Fruit fly (Drosophila melanogaster) whole organism, embryonic: ENCODE data around the gene pot.

Source experiments
- ATbp ChIP-seq: fragments of 200-800 bp; sonication (Bioruptor generic); optimal IDR thresholded peaks from 2 replicates; lab custom pipeline; 2017; ENCODE audit warnings: missing biosample characterization, mild to moderate bottlenecking, missing genetic modification characterization, missing genetic modification reagents
- B-H1 ChIP-seq: fragments of 200-800 bp; sonication (Bioruptor generic); IDR thresholded peaks from 3 replicates; pipeline ENCODE4 v1.3.6; 2022; ENCODE audit warnings: missing biosample characterization, missing genetic modification characterization
- Bdp1 ChIP-seq: fragments of 200-800 bp; sonication (Bioruptor generic); optimal IDR thresholded peaks from 3 replicates; lab custom pipeline; 2016; ENCODE audit warnings: missing biosample characterization, missing genetic modification characterization
- CG10147 ChIP-seq: fragments of 200-800 bp; sonication (Bioruptor generic); optimal IDR thresholded peaks from 2 replicates; lab custom pipeline; 2019; ENCODE audit warnings: missing biosample characterization, mild to moderate bottlenecking, missing genetic modification characterization, moderate library complexity
- CG11247 ChIP-seq: fragments of 200-800 bp; sonication (Bioruptor generic); IDR thresholded peaks from 2 replicates; pipeline ENCODE4 v1.3.6; 2022; ENCODE audit warnings: missing biosample characterization, missing genetic modification characterization
- CG12071 ChIP-seq: fragments of 200-800 bp; sonication (Bioruptor generic); optimal IDR thresholded peaks from 3 replicates; lab custom pipeline; 2018; ENCODE audit warnings: missing biosample characterization, mild to moderate bottlenecking, missing genetic modification characterization
- CG1233 ChIP-seq: fragments of 200-800 bp; sonication (Bioruptor generic); optimal IDR thresholded peaks from 4 replicates; lab custom pipeline; 2018; ENCODE audit warnings: missing biosample characterization, mild to moderate bottlenecking, missing genetic modification characterization
- CG12659 ChIP-seq: fragments of 200-800 bp; sonication (Bioruptor generic); optimal IDR thresholded peaks from 3 replicates; lab custom pipeline; 2017; ENCODE audit warnings: mild to moderate bottlenecking, missing biosample characterization, missing genetic modification reagents, missing genetic modification characterization
- CG14014 ChIP-seq: fragments of 200-800 bp; sonication (Bioruptor generic); IDR thresholded peaks from 2 replicates; pipeline ENCODE4 v1.3.6; 2022; ENCODE audit warnings: missing biosample characterization, missing genetic modification characterization
- CG15601 ChIP-seq: fragments of 200-800 bp; sonication (Bioruptor generic); optimal IDR thresholded peaks from 3 replicates; lab custom pipeline; 2019; ENCODE audit warnings: missing biosample characterization, mild to moderate bottlenecking, missing genetic modification characterization, moderate library complexity
- CG17328 ChIP-seq: fragments of 200-800 bp; sonication (Bioruptor generic); IDR thresholded peaks from 2 replicates; pipeline ENCODE4 v1.3.6; 2022; ENCODE audit warnings: missing biosample characterization, missing genetic modification characterization
- CG2120 ChIP-seq: fragments of 200-800 bp; sonication (Bioruptor generic); optimal IDR thresholded peaks from 3 replicates; lab custom pipeline; 2016; ENCODE audit warnings: missing biosample characterization, missing genetic modification characterization
- CG2875 ChIP-seq: fragments of 200-800 bp; sonication (Bioruptor generic); optimal IDR thresholded peaks from 2 replicates; lab custom pipeline; 2017; ENCODE audit warnings: missing biosample characterization, mild to moderate bottlenecking, missing genetic modification characterization, missing genetic modification reagents
- CG30020 ChIP-seq: fragments of 200-800 bp; optimal IDR thresholded peaks from 2 replicates; lab custom pipeline; 2019; ENCODE audit warnings: missing biosample characterization, mild to moderate bottlenecking, missing genetic modification characterization, moderate library complexity
- CG3281 ChIP-seq: fragments of 200-800 bp; sonication (Bioruptor generic); optimal IDR thresholded peaks from 3 replicates; lab custom pipeline; 2017; ENCODE audit warnings: missing biosample characterization, mild to moderate bottlenecking, missing genetic modification characterization
- CG34422 ChIP-seq: fragments of 200-800 bp; sonication (Bioruptor generic); IDR thresholded peaks from 3 replicates; pipeline ENCODE4 v1.3.6; 2022; ENCODE audit warnings: missing biosample characterization, missing genetic modification characterization
- CG3847 ChIP-seq: fragments of 200-800 bp; sonication (Bioruptor generic); IDR thresholded peaks from 2 replicates; pipeline ENCODE4 v1.3.6; 2022; ENCODE audit warnings: missing biosample characterization, missing genetic modification characterization
- CG42726 ChIP-seq: fragments of 200-800 bp; sonication (Bioruptor generic); IDR thresholded peaks from 2 replicates; pipeline ENCODE4 v1.3.6; 2022; ENCODE audit warnings: missing biosample characterization, missing genetic modification characterization; ENCODE audit not compliant: partially characterized antibody
- CG7745 ChIP-seq: fragments of 200-800 bp; sonication (Bioruptor generic); optimal IDR thresholded peaks from 2 replicates; lab custom pipeline; 2018; ENCODE audit warnings: missing biosample characterization, mild to moderate bottlenecking, missing genetic modification characterization, moderate library complexity
- CG8924 ChIP-seq: fragments of 200-800 bp; optimal IDR thresholded peaks from 3 replicates; lab custom pipeline; 2019; ENCODE audit warnings: missing biosample characterization, mild to moderate bottlenecking, missing genetic modification characterization, moderate library complexity
- CG9215 ChIP-seq: fragments of 200-800 bp; sonication (Bioruptor generic); IDR thresholded peaks from 2 replicates; pipeline ENCODE4 v1.3.6; 2022; ENCODE audit warnings: missing biosample characterization, missing genetic modification characterization
- Dek ChIP-seq: fragments of 200-800 bp; sonication (Bioruptor generic); optimal IDR thresholded peaks from 3 replicates; lab custom pipeline; 2019; ENCODE audit warnings: missing biosample characterization, mild to moderate bottlenecking, missing genetic modification characterization, moderate library complexity
- E2f1 ChIP-seq: fragments of 200-800 bp; sonication (Bioruptor generic); IDR thresholded peaks from 2 replicates; pipeline ENCODE4 v1.3.6; 2022; ENCODE audit warnings: missing biosample characterization, missing genetic modification characterization
- HLH3B ChIP-seq: fragments of 200-800 bp; sonication (Bioruptor generic); IDR thresholded peaks from 2 replicates; pipeline ENCODE4 v1.3.6; 2022; ENCODE audit warnings: missing biosample characterization, missing genetic modification characterization
- Hmr ChIP-seq: fragments of 200-800 bp; sonication (Bioruptor generic); optimal IDR thresholded peaks from 3 replicates; lab custom pipeline; 2017; ENCODE audit warnings: mild to moderate bottlenecking, missing biosample characterization, missing genetic modification reagents, missing genetic modification characterization
- Hr78 ChIP-seq, 2 experiments: fragments of 200-800 bp in 1 of 2; fragments of >200 bp in 1 of 2; sonication (Bioruptor generic) in 1 of 2; optimal IDR thresholded peaks; 2 replicates each; lab custom pipeline; 2017 to 2019; ENCODE audit warnings: missing biosample characterization in 2 of 2, missing genetic modification characterization in 2 of 2, mild to moderate bottlenecking in 1 of 2, moderate library complexity in 1 of 2
- Max ChIP-seq: fragments of 200-800 bp; sonication (Bioruptor generic); optimal IDR thresholded peaks from 2 replicates; lab custom pipeline; 2016; ENCODE audit warnings: missing biosample characterization, mild to moderate bottlenecking, missing genetic modification characterization
- Sox102F ChIP-seq: fragments of 200-800 bp; sonication (Bioruptor generic); optimal IDR thresholded peaks from 2 replicates; lab custom pipeline; 2018; ENCODE audit warnings: missing biosample characterization, mild to moderate bottlenecking, missing genetic modification characterization, moderate library complexity
- Trl ChIP-seq, 3 experiments: fragments of >200 bp in 2 of 3; fragments of 200-800 bp in 1 of 3; sonication (Bioruptor generic) in 1 of 3; optimal IDR thresholded peaks; 2 replicates in 1 of 3; 3 replicates in 2 of 3; lab custom pipeline; 2016 to 2017; ENCODE audit warnings: missing biosample characterization in 1 of 3, missing genetic modification characterization in 1 of 3
- ara ChIP-seq: fragments of 200-800 bp; sonication (Bioruptor generic); IDR thresholded peaks from 2 replicates; pipeline ENCODE4 v1.3.6; 2022; ENCODE audit warnings: missing biosample characterization, missing genetic modification characterization
- ase ChIP-seq: fragments of 200-800 bp; sonication (Bioruptor generic); IDR thresholded peaks from 3 replicates; pipeline ENCODE4 v1.3.6; 2022; ENCODE audit warnings: missing biosample characterization, missing genetic modification characterization
- bigmax ChIP-seq: fragments of 200-800 bp; sonication (Bioruptor generic); optimal IDR thresholded peaks from 2 replicates; lab custom pipeline; 2018; ENCODE audit warnings: missing biosample characterization, mild to moderate bottlenecking, missing genetic modification characterization
- esg ChIP-seq: fragments of 200-800 bp; sonication (Bioruptor generic); conservative IDR thresholded peaks from 2 replicates; pipeline ENCODE4 v1.3.6; 2022; ENCODE audit warnings: missing biosample characterization, missing genetic modification characterization
- fd3F ChIP-seq: fragments of 200-800 bp; sonication (Bioruptor generic); optimal IDR thresholded peaks from 2 replicates; lab custom pipeline; 2018; ENCODE audit warnings: missing biosample characterization, mild to moderate bottlenecking, missing genetic modification characterization, moderate library complexity
- gce ChIP-seq: fragments of 200-800 bp; sonication (Bioruptor generic); IDR thresholded peaks from 3 replicates; pipeline ENCODE4 v1.3.6; 2022; ENCODE audit warnings: missing biosample characterization, missing genetic modification characterization
- lbe ChIP-seq: fragments of 200-800 bp; sonication (Bioruptor generic); optimal IDR thresholded peaks from 2 replicates; lab custom pipeline; 2016; ENCODE audit warnings: missing biosample characterization, mild to moderate bottlenecking, missing genetic modification characterization
- lmd ChIP-seq: fragments of 200-800 bp; sonication (Bioruptor generic); IDR thresholded peaks from 2 replicates; pipeline ENCODE4 v1.3.6; 2022; ENCODE audit warnings: missing biosample characterization, missing genetic modification characterization
- mam ChIP-seq: fragments of 200-800 bp; sonication (Bioruptor generic); optimal IDR thresholded peaks from 3 replicates; lab custom pipeline; 2016; ENCODE audit warnings: missing biosample characterization, missing genetic modification characterization
- nmo ChIP-seq: fragments of 200-800 bp; sonication (Bioruptor generic); optimal IDR thresholded peaks from 2 replicates; lab custom pipeline; 2018; ENCODE audit warnings: missing biosample characterization, mild to moderate bottlenecking, missing genetic modification characterization, moderate library complexity
- pan ChIP-seq, 4 experiments: fragments of >200 bp in 3 of 4; fragments of 200-800 bp in 1 of 4; sonication (Bioruptor generic) in 1 of 4; optimal IDR thresholded peaks in 3 of 4; IDR thresholded peaks in 1 of 4; 2 replicates each; pipeline versions ENCODE4 v1.3.6 to Lab custom; 2017 to 2022; ENCODE audit warnings: missing biosample characterization in 2 of 4, missing genetic modification characterization in 2 of 4, mixed read lengths in 1 of 4
- pb ChIP-seq: fragments of 200-800 bp; sonication (Bioruptor generic); optimal IDR thresholded peaks from 3 replicates; lab custom pipeline; 2016; ENCODE audit warnings: missing biosample characterization, missing genetic modification characterization
- pnt ChIP-seq: fragments of 200-800 bp; sonication (Bioruptor generic); optimal IDR thresholded peaks from 3 replicates; lab custom pipeline; 2016; ENCODE audit warnings: missing biosample characterization, missing genetic modification characterization
- pum ChIP-seq: fragments of 200-800 bp; sonication (Bioruptor generic); optimal IDR thresholded peaks from 2 replicates; lab custom pipeline; 2016; ENCODE audit warnings: missing biosample characterization, missing genetic modification characterization
- row ChIP-seq: fragments of 200-800 bp; sonication (Bioruptor generic); IDR thresholded peaks from 3 replicates; pipeline ENCODE4 v1.3.6; 2022; ENCODE audit warnings: missing biosample characterization, missing genetic modification characterization
- run ChIP-seq: fragments of 200-800 bp; sonication (Bioruptor generic); optimal IDR thresholded peaks from 3 replicates; lab custom pipeline; 2018; ENCODE audit warnings: missing biosample characterization, mild to moderate bottlenecking, missing genetic modification characterization
- sr ChIP-seq: fragments of 200-800 bp; sonication (Bioruptor generic); IDR thresholded peaks from 3 replicates; pipeline ENCODE4 v1.3.6; 2022; ENCODE audit warnings: missing biosample characterization, missing genetic modification characterization
- stwl ChIP-seq: fragments of 200-800 bp; sonication (Bioruptor generic); optimal IDR thresholded peaks from 3 replicates; lab custom pipeline; 2018; ENCODE audit warnings: missing biosample characterization, mild to moderate bottlenecking, missing genetic modification characterization, moderate library complexity
- tap ChIP-seq: fragments of 200-800 bp; optimal IDR thresholded peaks from 3 replicates; lab custom pipeline; 2019; ENCODE audit warnings: missing biosample characterization, mild to moderate bottlenecking, missing genetic modification characterization, moderate library complexity
- tna ChIP-seq: fragments of 200-800 bp; sonication (Bioruptor generic); IDR thresholded peaks from 2 replicates; pipeline ENCODE4 v1.3.6; 2022; ENCODE audit warnings: missing biosample characterization, missing genetic modification characterization; ENCODE audit not compliant: partially characterized antibody

pot gene

DNA sequence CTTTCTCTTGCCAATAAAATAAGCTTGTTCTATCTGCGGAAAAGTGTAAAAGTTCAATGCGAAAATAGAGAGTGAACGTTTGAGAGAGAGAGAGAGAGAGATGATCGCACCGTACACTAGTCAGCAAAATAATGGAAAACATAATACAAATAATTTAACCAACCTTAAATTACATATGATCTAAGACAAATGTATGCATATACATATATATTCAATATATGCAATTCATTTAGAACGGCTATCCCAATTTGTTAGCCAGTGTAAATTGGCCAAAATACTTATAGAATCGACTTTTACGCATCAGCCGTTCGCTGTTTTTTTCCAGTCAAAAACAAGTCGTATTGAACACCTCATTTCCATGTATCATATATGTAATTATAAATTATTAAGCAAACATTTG lies 8.2 kb upstream of the pot start (continued):
- peak; percentile 71; the same call in 1 of the 2 replicates for TF ChIP-seq CG17328 (GFP tag; lab: Robert Waterston, UW)
- no peak for TF ChIP-seq Max (GFP tag; lab: Kevin White, UChicago)
- peak; percentile 61 for TF ChIP-seq CG3847 (GFP tag; lab: Robert Waterston, UW)
- TF ChIP-seq lbe, result peak; percentile 47
- no peak for TF ChIP-seq pnt (GFP tag; lab: Kevin White, UChicago)
- TF ChIP-seq tna, result no peak
- TF ChIP-seq CG2875 (GFP tag; lab: Kevin White, UChicago), result no peak
- TF ChIP-seq ATbp, result peak; percentile 34
- no peak for TF ChIP-seq CG7745
- peak; percentile 60 for TF ChIP-seq CG2120 (GFP tag; lab: Kevin White, UChicago)
- TF ChIP-seq CG14014 (GFP tag; lab: Robert Waterston, UW), result peak; percentile 78
- peak; percentile 51; the same call in 1 of the 2 replicates for TF ChIP-seq ara (GFP tag; lab: Robert Waterston, UW)
- peak; percentile 62 for TF ChIP-seq B-H1
- peak; percentile 30 for TF ChIP-seq CG10147 (GFP tag; lab: Kevin White, UChicago)
- peak; percentile 60 for TF ChIP-seq CG3281 (GFP tag; lab: Kevin White, UChicago)
- TF ChIP-seq CG42726 (GFP tag; lab: Robert Waterston, UW), result no peak
- peak; percentile 25 for TF ChIP-seq CG12659 (GFP tag; lab: Kevin White, UChicago)
- peak; percentile 66; the same call in 2 of the 3 replicates for TF ChIP-seq ase (GFP tag; lab: Robert Waterston, UW)
- TF ChIP-seq CG12071 (GFP tag; lab: Kevin White, UChicago), result peak; percentile 66
- peak; percentile 69; the same call in 1 of the 2 replicates for TF ChIP-seq CG11247 (GFP tag; lab: Robert Waterston, UW)
- TF ChIP-seq CG9215 (GFP tag; lab: Robert Waterston, UW), result peak; percentile 45; the same call in 1 of the 2 replicates
- peak; percentile 19 for TF ChIP-seq mam (GFP tag; lab: Kevin White, UChicago)
- peak; percentile 68; the same call in 1 of the 2 replicates for TF ChIP-seq lmd
- TF ChIP-seq Hmr (GFP tag; lab: Kevin White, UChicago), result peak; percentile 42
- TF ChIP-seq HLH3B, result peak; percentile 69
- TF ChIP-seq fd3F (GFP tag; lab: Kevin White, UChicago), result peak; percentile 14
- TF ChIP-seq E2f1 (GFP tag; lab: Robert Waterston, UW), result peak; percentile 54
- TF ChIP-seq pan (optimal IDR thresholded peaks at IDR 0.05; lab: Kevin White, UChicago), result no peak
- peak in 1 of 2 experiments; percentile 82 for TF ChIP-seq pan (GFP tag; optimal IDR thresholded peaks at IDR 0.05 in 1 of 2, IDR thresholded peaks at IDR 0.05 in 1 of 2)
- TF ChIP-seq Sox102F (GFP tag; lab: Kevin White, UChicago), result peak; percentile 59
- no peak for TF ChIP-seq pb (GFP tag; lab: Kevin White, UChicago)
- TF ChIP-seq CG8924, result no peak
- TF ChIP-seq bigmax, result no peak
- TF ChIP-seq Hr78 (GFP tag; optimal IDR thresholded peaks at IDR 0.05; lab: Kevin White, UChicago), result no peak
- TF ChIP-seq row (GFP tag; lab: Robert Waterston, UW), result peak; percentile 72
- no peak for TF ChIP-seq CG15601 (tag; lab: Kevin White, UChicago)
- peak; percentile 75; the same call in 1 of the 3 replicates for TF ChIP-seq gce (GFP tag; lab: Robert Waterston, UW)
- TF ChIP-seq run (tag; lab: Kevin White, UChicago), result no peak
- peak in 1 of 2 experiments; percentile 43 for TF ChIP-seq Trl (optimal IDR thresholded peaks at IDR 0.05; lab: Kevin White, UChicago)
- no peak for TF ChIP-seq Trl (GFP tag; optimal IDR thresholded peaks at IDR 0.05; lab: Kevin White, UChicago)
- peak; percentile 65; the same call in 2 of the 3 replicates for TF ChIP-seq CG34422 (GFP tag; lab: Robert Waterston, UW)
- no peak for TF ChIP-seq sr (GFP tag; lab: Robert Waterston, UW)
- TF ChIP-seq tap (tag; lab: Kevin White, UChicago), result peak; percentile 22
- peak; percentile 32 for TF ChIP-seq Dek (tag; lab: Kevin White, UChicago)
- no peak for TF ChIP-seq CG30020 (tag; lab: Kevin White, UChicago)
- TF ChIP-seq stwl (tag; lab: Kevin White, UChicago), result no peak
- no peak for TF ChIP-seq pum (GFP tag; lab: Kevin White, UChicago)
- TF ChIP-seq Bdp1 (GFP tag; lab: Kevin White, UChicago), result no peak
- peak; percentile 13 for TF ChIP-seq CG1233 (GFP tag; lab: Kevin White, UChicago)
- TF ChIP-seq esg (GFP tag; lab: Robert Waterston, UW), result peak; percentile 50
- TF ChIP-seq nmo (GFP tag; lab: Kevin White, UChicago), result peak; percentile 48
